Fruit fly (Drosophila melanogaster) whole organism, wandering third instar larva: Measurements from ENCODE around the gene CG14435.

ENCODE experiments used
- Abd-B ChIP-seq: fragments of >200 bp; optimal IDR thresholded peaks from 2 replicates; lab custom pipeline; 2017; ENCODE audit warnings: missing biosample characterization, missing genetic modification characterization
- CG32264 ChIP-seq: fragments of 200-800 bp; sonication (Bioruptor generic); optimal IDR thresholded peaks from 2 replicates; lab custom pipeline; 2016; ENCODE audit warnings: missing biosample characterization, missing genetic modification characterization
- CG9705 ChIP-seq: fragments of 200-800 bp; sonication (Bioruptor generic); optimal IDR thresholded peaks from 2 replicates; lab custom pipeline; 2018; ENCODE audit warnings: missing biosample characterization, mild to moderate bottlenecking, missing genetic modification characterization
- CrebA ChIP-seq: fragments of 200-800 bp; sonication (Bioruptor generic); optimal IDR thresholded peaks from 2 replicates; lab custom pipeline; 2016; ENCODE audit warnings: missing biosample characterization, mild to moderate bottlenecking, missing genetic modification characterization, borderline replicate concordance
- Dfd ChIP-seq: fragments of >200 bp; optimal IDR thresholded peaks from 2 replicates; lab custom pipeline; 2017; ENCODE audit warnings: missing biosample characterization, missing genetic modification characterization
- Dif ChIP-seq: fragments of 200-275, 200-300 bp; sonication (Bioruptor generic); optimal IDR thresholded peaks from 2 replicates; lab custom pipeline; 2018; ENCODE audit warnings: missing biosample characterization, missing genetic modification characterization; ENCODE audit not compliant: partially characterized antibody
- GATAd ChIP-seq: sonication (Bioruptor generic); optimal IDR thresholded peaks from 2 replicates; lab custom pipeline; 2016; ENCODE audit warnings: missing biosample characterization, missing genetic modification characterization
- HLH106 ChIP-seq: fragments of 200-800 bp; optimal IDR thresholded peaks from 3 replicates; lab custom pipeline; 2019; ENCODE audit warnings: missing biosample characterization, mild to moderate bottlenecking, missing genetic modification characterization, moderate library complexity
- Hnf4 ChIP-seq: fragments of 200-800 bp; sonication (Bioruptor generic); optimal IDR thresholded peaks from 2 replicates; lab custom pipeline; 2016; ENCODE audit warnings: missing biosample characterization, mild to moderate bottlenecking, missing genetic modification characterization
- Hr78 ChIP-seq: fragments of >200 bp; optimal IDR thresholded peaks from 2 replicates; lab custom pipeline; 2017; ENCODE audit warnings: missing biosample characterization, missing genetic modification characterization
- Hr83 ChIP-seq: fragments of 200-300 bp; sonication (Bioruptor generic); optimal IDR thresholded peaks from 2 replicates; lab custom pipeline; 2016; ENCODE audit warnings: missing biosample characterization, mild to moderate bottlenecking, missing genetic modification characterization, moderate library complexity; ENCODE audit not compliant: poor library complexity, severe bottlenecking
- Jra ChIP-seq: sonication (Bioruptor generic); optimal IDR thresholded peaks from 2 replicates; lab custom pipeline; 2016; ENCODE audit warnings: missing biosample characterization, missing genetic modification characterization
- Mio ChIP-seq: sonication (Bioruptor generic); optimal IDR thresholded peaks from 2 replicates; lab custom pipeline; 2016; ENCODE audit warnings: missing biosample characterization, missing genetic modification characterization
- Myc ChIP-seq: fragments of >200 bp; optimal IDR thresholded peaks from 2 replicates; lab custom pipeline; 2017
- N ChIP-seq: fragments of >200 bp; optimal IDR thresholded peaks from 2 replicates; lab custom pipeline; 2018; ENCODE audit warnings: missing biosample characterization, missing external identifiers, missing genetic modification characterization
- OdsH ChIP-seq: fragments of 200-800 bp; sonication (Bioruptor generic); optimal IDR thresholded peaks from 2 replicates; lab custom pipeline; 2016; ENCODE audit warnings: missing biosample characterization, mild to moderate bottlenecking, missing genetic modification characterization
- Rel ChIP-seq, 2 experiments: fragments of 200-800 bp; sonication (Bioruptor generic) in 1 of 2; optimal IDR thresholded peaks; 2 replicates in 1 of 2; 3 replicates in 1 of 2; lab custom pipeline; 2016 to 2019; ENCODE audit warnings: mild to moderate bottlenecking in 2 of 2, missing biosample characterization in 2 of 2, missing genetic modification characterization in 2 of 2, moderate library complexity in 1 of 2
- Sp1 ChIP-seq: fragments of 200-800 bp; sonication (Bioruptor generic); optimal IDR thresholded peaks from 3 replicates; lab custom pipeline; 2019; ENCODE audit warnings: missing biosample characterization, mild to moderate bottlenecking, missing genetic modification characterization, moderate library complexity
- Vsx2 ChIP-seq: fragments of 200-300, 225-300 bp; sonication (Bioruptor generic); optimal IDR thresholded peaks from 2 replicates; lab custom pipeline; 2018; ENCODE audit warnings: missing biosample characterization, missing genetic modification characterization; ENCODE audit not compliant: partially characterized antibody
- br ChIP-seq: fragments of 200-800 bp; sonication (Bioruptor generic); optimal IDR thresholded peaks from 2 replicates; lab custom pipeline; 2016; ENCODE audit warnings: missing biosample characterization, missing genetic modification characterization
- brk ChIP-seq: fragments of 200-800 bp; sonication (Bioruptor generic); optimal IDR thresholded peaks from 2 replicates; lab custom pipeline; 2016; ENCODE audit warnings: missing biosample characterization, mild to moderate bottlenecking, missing genetic modification characterization
- dl ChIP-seq, 2 experiments: fragments of 175-275, 200-275 bp in 1 of 2; fragments of 200-275 bp in 1 of 2; sonication (Bioruptor generic); optimal IDR thresholded peaks; lab custom pipeline; 2018; ENCODE audit warnings: mild to moderate bottlenecking in 2 of 2, missing biosample characterization in 2 of 2, missing genetic modification characterization in 2 of 2, moderate library complexity in 2 of 2; ENCODE audit not compliant: partially characterized antibody in 2 of 2, insufficient read depth in 1 of 2
- dmrt93B ChIP-seq: fragments of 200-800 bp; sonication (Bioruptor generic); optimal IDR thresholded peaks from 2 replicates; lab custom pipeline; 2018; ENCODE audit warnings: missing biosample characterization, mild to moderate bottlenecking, missing genetic modification characterization
- dsf ChIP-seq: sonication (Bioruptor generic); optimal IDR thresholded peaks from 2 replicates; lab custom pipeline; 2016; ENCODE audit warnings: missing biosample characterization, missing genetic modification characterization, borderline replicate concordance
- ey ChIP-seq: fragments of 200-800 bp; sonication (Bioruptor generic); optimal IDR thresholded peaks from 2 replicates; lab custom pipeline; 2016; ENCODE audit warnings: missing biosample characterization, missing genetic modification characterization
- foxo ChIP-seq, 2 experiments: fragments of 200-800 bp; sonication (Bioruptor generic); optimal IDR thresholded peaks; 2 replicates in 1 of 2; 3 replicates in 1 of 2; lab custom pipeline; 2016 to 2017; ENCODE audit warnings: missing biosample characterization in 2 of 2, missing genetic modification characterization in 2 of 2
- fru ChIP-seq: fragments of 200-800 bp; sonication (Bioruptor generic); optimal IDR thresholded peaks from 3 replicates; lab custom pipeline; 2016; ENCODE audit warnings: missing biosample characterization, mild to moderate bottlenecking, missing genetic modification characterization
- h ChIP-seq: fragments of 200-800 bp; sonication (Bioruptor generic); optimal IDR thresholded peaks from 3 replicates; lab custom pipeline; 2016; ENCODE audit warnings: missing biosample characterization, mild to moderate bottlenecking, missing genetic modification characterization
- jim ChIP-seq: fragments of 175-275, 200-325 bp; sonication (Bioruptor generic); optimal IDR thresholded peaks from 2 replicates; lab custom pipeline; 2016; ENCODE audit warnings: missing biosample characterization, mild to moderate bottlenecking, missing genetic modification characterization
- lola ChIP-seq: fragments of >200 bp; optimal IDR thresholded peaks from 2 replicates; lab custom pipeline; 2017; ENCODE audit warnings: missing biosample characterization, missing genetic modification characterization
- pan ChIP-seq: fragments of >200 bp; optimal IDR thresholded peaks from 2 replicates; lab custom pipeline; 2017
- psq ChIP-seq: fragments of 200-800 bp; sonication (Bioruptor generic); optimal IDR thresholded peaks from 3 replicates; lab custom pipeline; 2017; ENCODE audit warnings: missing biosample characterization, mild to moderate bottlenecking, missing genetic modification characterization, moderate library complexity
- rgr ChIP-seq: fragments of 200-800 bp; sonication (Bioruptor generic); optimal IDR thresholded peaks from 3 replicates; lab custom pipeline; 2016; ENCODE audit warnings: missing biosample characterization, mild to moderate bottlenecking, missing genetic modification characterization
- sage ChIP-seq: fragments of 200-800 bp; sonication (Bioruptor generic); optimal IDR thresholded peaks from 2 replicates; lab custom pipeline; 2016; ENCODE audit warnings: missing biosample characterization, mild to moderate bottlenecking, missing genetic modification characterization
- sv ChIP-seq: fragments of 200-800 bp; sonication (Bioruptor generic); optimal IDR thresholded peaks from 3 replicates; lab custom pipeline; 2016; ENCODE audit warnings: missing biosample characterization, missing genetic modification characterization
- tai ChIP-seq: sonication (Bioruptor generic); optimal IDR thresholded peaks from 2 replicates; lab custom pipeline; 2016; ENCODE audit warnings: missing biosample characterization, missing genetic modification characterization
- usp ChIP-seq: fragments of >200 bp; optimal IDR thresholded peaks from 2 replicates; lab custom pipeline; 2017; ENCODE audit warnings: missing biosample characterization, missing genetic modification characterization
- woc ChIP-seq: sonication (Bioruptor generic); optimal IDR thresholded peaks from 2 replicates; lab custom pipeline; 2016; ENCODE audit warnings: missing biosample characterization, mild to moderate bottlenecking, missing genetic modification characterization

Gene CG14435

DNA sequence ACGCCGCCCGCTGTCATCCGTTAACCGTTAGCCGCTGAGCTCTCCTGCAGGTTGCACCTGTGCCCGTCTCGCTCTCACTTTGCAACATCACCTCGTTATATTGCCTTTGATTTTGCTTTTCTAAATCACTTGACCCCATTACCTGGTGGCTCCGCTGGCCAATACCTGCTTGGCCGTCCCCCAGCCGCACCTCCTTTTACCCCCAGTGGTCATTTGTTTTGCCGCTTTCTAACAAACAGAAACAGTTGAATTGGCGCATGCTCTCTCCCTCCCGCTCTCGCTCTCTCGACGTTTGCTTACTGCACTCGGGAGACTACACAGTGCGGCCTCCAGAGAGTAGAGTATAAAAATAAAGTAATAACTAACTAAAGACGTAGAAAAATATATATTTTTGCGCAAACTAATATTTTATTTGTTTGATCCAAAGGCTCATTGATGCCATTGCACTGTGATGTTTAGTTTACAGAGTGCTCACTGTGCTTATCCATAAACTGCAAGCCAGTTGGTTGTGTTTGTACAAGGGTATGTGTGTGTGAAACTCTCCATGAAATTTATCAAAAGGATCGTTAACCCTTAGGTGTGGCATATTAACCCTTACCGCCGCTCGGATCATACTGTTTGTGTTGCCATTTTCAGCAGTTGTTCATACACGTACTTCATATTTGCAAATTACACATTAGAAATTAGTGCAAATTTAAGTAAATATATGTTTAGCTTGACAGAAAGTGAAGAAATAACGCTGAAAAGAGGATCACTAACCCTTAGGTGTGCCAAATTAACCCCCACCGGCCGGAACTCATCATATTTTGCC is 39.0 kb downstream of the CG14435 start:
- TF ChIP-seq tai (GFP tag; lab: Kevin White, UChicago) (no peak), rgr (GFP tag; lab: Kevin White, UChicago) (peak; percentile 97), Rel (GFP tag; optimal IDR thresholded peaks at IDR 0.05; lab: Kevin White, UChicago) (peak; percentile 94), Rel (tag; optimal IDR thresholded peaks at IDR 0.05; lab: Kevin White, UChicago) (peak; percentile 53), usp (GFP tag; lab: Kevin White, UChicago) (no peak), HLH106 (peak; percentile 92), Sp1 (peak; percentile 90), foxo (GFP tag; optimal IDR thresholded peaks at IDR 0.05; lab: Kevin White, UChicago) (peak; percentile 78 to 96), OdsH (GFP tag; lab: Kevin White, UChicago) (peak; percentile 96), lola (GFP tag; lab: Kevin White, UChicago) (no peak), brk (GFP tag; lab: Kevin White, UChicago) (peak; percentile 91), sage (GFP tag; lab: Kevin White, UChicago) (peak; percentile 93), h (GFP tag; lab: Kevin White, UChicago) (peak; percentile 97), Mio (peak; percentile 79), psq (GFP tag; lab: Kevin White, UChicago) (peak; percentile 91), woc (GFP tag; lab: Kevin White, UChicago) (peak; percentile 95), Hr78 (GFP tag; lab: Kevin White, UChicago) (no peak), dsf (GFP tag; lab: Kevin White, UChicago) (peak; percentile 78), Jra (peak; percentile 93), Dfd (GFP tag; lab: Kevin White, UChicago) (no peak), Abd-B (GFP tag; lab: Kevin White, UChicago) (no peak), CG32264 (GFP tag; lab: Kevin White, UChicago) (peak; percentile 91), Myc (lab: Kevin White, UChicago) (no peak), CG9705 (GFP tag; lab: Kevin White, UChicago) (peak; percentile 47), sv (peak; percentile 64), N (GFP tag; lab: Kevin White, UChicago) (no peak), Hr83 (GFP tag; lab: Kevin White, UChicago) (peak; percentile 45), ey (GFP tag; lab: Kevin White, UChicago) (peak; percentile 96), Dif (GFP tag; lab: Kevin White, UChicago) (peak; percentile 70), fru (peak; percentile 95), jim (GFP tag; lab: Kevin White, UChicago) (peak; percentile 31), pan (lab: Kevin White, UChicago) (no peak), br (GFP tag; lab: Kevin White, UChicago) (peak; percentile 96), CrebA (no peak), Vsx2 (GFP tag; lab: Kevin White, UChicago) (no peak), Hnf4 (GFP tag; lab: Kevin White, UChicago) (peak; percentile 97), dmrt93B (GFP tag; lab: Kevin White, UChicago) (peak; percentile 84), GATAd (GFP tag; lab: Kevin White, UChicago) (peak; percentile 18), dl (GFP tag; optimal IDR thresholded peaks at IDR 0.05; lab: Kevin White, UChicago; ENCODE audit: insufficient read depth in 1 of 2, partially characterized antibody in 2 of 2) (peak in 1 of 2 experiments; percentile 62)

DNA sequence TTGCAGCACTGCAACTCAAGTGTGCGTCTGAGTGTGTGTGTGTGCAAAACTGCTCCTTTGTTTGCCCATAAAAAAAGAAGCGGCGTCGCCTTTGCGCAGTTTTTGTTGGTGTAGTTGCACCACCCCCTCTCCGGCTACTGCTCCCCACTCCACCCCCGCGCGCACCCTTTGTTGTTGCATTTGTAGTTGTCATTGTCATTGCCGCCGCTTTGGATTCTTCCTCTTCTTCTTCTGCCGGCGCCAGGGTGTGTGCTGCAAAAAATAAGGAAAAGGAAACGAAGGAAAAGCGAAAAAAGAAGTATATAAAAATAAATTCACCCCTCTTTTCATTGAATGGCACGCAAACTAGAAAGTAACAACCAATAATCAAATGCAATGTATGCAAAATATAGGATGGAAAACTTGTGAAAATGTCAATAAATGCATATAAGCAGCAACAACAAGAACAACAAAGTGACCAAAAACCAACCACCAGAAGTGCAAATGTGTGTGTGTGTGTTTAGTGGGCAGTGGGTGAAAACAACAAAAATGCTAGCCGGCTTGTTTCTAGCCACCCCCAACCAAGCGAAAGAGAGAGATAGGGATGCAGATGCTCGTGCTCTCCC is 39.7 kb downstream of the CG14435 start:
- TF ChIP-seq Sp1 (no peak), sage (GFP tag; lab: Kevin White, UChicago) (no peak), Jra (no peak), rgr (GFP tag; lab: Kevin White, UChicago) (no peak), h (GFP tag; lab: Kevin White, UChicago) (no peak), Hnf4 (GFP tag; lab: Kevin White, UChicago) (no peak), Dfd (GFP tag; lab: Kevin White, UChicago) (no peak), lola (GFP tag; lab: Kevin White, UChicago) (no peak), foxo (GFP tag; optimal IDR thresholded peaks at IDR 0.05; lab: Kevin White, UChicago) (no peak), HLH106 (no peak), dmrt93B (GFP tag; lab: Kevin White, UChicago) (no peak), Vsx2 (GFP tag; lab: Kevin White, UChicago) (no peak), CrebA (no peak), fru (no peak), brk (GFP tag; lab: Kevin White, UChicago) (no peak)
